Worm (Caenorhabditis elegans): ENCODE results near the gene K03B8.6.

The K03B8.6 gene

ce11 chrV:11410902-11411561 lies 3.6 kb downstream of the K03B8.6 start, which contains the start of the genes K03B8.8 and grl-3:
TSS of gene K03B8.8 (minus strand) at chrV:11411002.
TSS of gene grl-3 (plus strand) at chrV:11411511.
- no peak for TF ChIP-seq unc-62 (GFP tag; optimal IDR thresholded peaks at IDR 0.05)
- TF ChIP-seq elt-3 (tag; optimal IDR thresholded peaks at IDR 0.05): no peak
- no peak for TF ChIP-seq isw-1 (GFP tag; IDR thresholded peaks at IDR 0.05)
- TF ChIP-seq nhr-20 (tag; optimal IDR thresholded peaks at IDR 0.05): no peak
- no peak for TF ChIP-seq mep-1 (tag; optimal IDR thresholded peaks at IDR 0.05)
- TF ChIP-seq fos-1 (tag; optimal IDR thresholded peaks at IDR 0.05): no peak

DNA sequence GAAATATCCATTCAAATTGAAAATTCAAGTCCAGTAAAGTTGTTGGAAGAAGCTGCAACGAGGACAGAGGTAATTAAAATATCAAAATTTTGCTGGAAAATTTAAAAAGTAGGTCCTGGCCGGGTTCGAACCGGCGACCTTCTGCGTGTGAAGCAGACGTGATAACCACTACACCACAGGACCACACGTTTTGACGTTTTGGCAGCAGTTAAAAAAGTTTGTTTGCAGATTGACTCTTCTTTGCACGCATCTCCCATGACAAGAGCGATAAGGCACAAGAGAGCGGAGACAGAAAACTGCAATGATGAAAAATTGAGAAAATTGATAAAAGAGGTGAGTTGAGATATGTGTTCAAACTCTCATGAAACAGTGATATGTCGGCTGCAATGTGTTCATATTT lies 4.7 kb downstream of the K03B8.6 start:
- TF ChIP-seq sup-37 (GFP tag; optimal IDR thresholded peaks at IDR 0.05) (peak; percentile 9), lin-39 (tag; optimal IDR thresholded peaks at IDR 0.05) (no peak), swsn-7 (tag; optimal IDR thresholded peaks at IDR 0.05) (peak; percentile 42), ztf-11 (tag; optimal IDR thresholded peaks at IDR 0.05) (no peak), aly-2 (tag; optimal IDR thresholded peaks at IDR 0.05) (no peak), hlh-4 (tag; optimal IDR thresholded peaks at IDR 0.05) (no peak), ztf-4 (tag; optimal IDR thresholded peaks at IDR 0.05) (no peak), fos-1 (tag; optimal IDR thresholded peaks at IDR 0.05) (no peak), ceh-8 (GFP tag; optimal IDR thresholded peaks at IDR 0.05) (no peak), nhr-28 (tag; optimal IDR thresholded peaks at IDR 0.05) (no peak), fkh-10 (GFP tag; optimal IDR thresholded peaks at IDR 0.05) (no peak), pqm-1 (tag; optimal IDR thresholded peaks at IDR 0.05) (no peak), alr-1 (tag; optimal IDR thresholded peaks at IDR 0.05; ENCODE audit: borderline replicate concordance) (no peak), nhr-77 (tag; optimal IDR thresholded peaks at IDR 0.05) (peak; percentile 51), dsc-1 (tag; optimal IDR thresholded peaks at IDR 0.05) (no peak), nhr-12 (tag; optimal IDR thresholded peaks at IDR 0.05) (no peak), tbx-2 (tag; optimal IDR thresholded peaks at IDR 0.05) (no peak), pax-3 (tag; optimal IDR thresholded peaks at IDR 0.05) (no peak), zag-1 (tag; optimal IDR thresholded peaks at IDR 0.05) (no peak), mdl-1 (tag; optimal IDR thresholded peaks at IDR 0.05) (peak in 1 of 2 experiments; percentile 59), ceh-82 (tag; optimal IDR thresholded peaks at IDR 0.05) (peak in 1 of 3 experiments; percentile 3), sptf-1 (tag; optimal IDR thresholded peaks at IDR 0.05) (no peak), nhr-20 (tag; optimal IDR thresholded peaks at IDR 0.05) (peak; percentile 72), unc-30 (tag; optimal IDR thresholded peaks at IDR 0.05) (no peak), rnt-1 (tag; optimal IDR thresholded peaks at IDR 0.05) (peak; percentile 71), elt-3 (tag; optimal IDR thresholded peaks at IDR 0.05) (peak in 2 of 6 experiments; percentile 19 to 23), C04F5.9 (tag; optimal IDR thresholded peaks at IDR 0.05) (no peak), nhr-11 (tag; optimal IDR thresholded peaks at IDR 0.05) (no peak), sox-4 (tag; optimal IDR thresholded peaks at IDR 0.05) (no peak), egl-27 (tag; optimal IDR thresholded peaks at IDR 0.05) (no peak), lin-15B (tag; optimal IDR thresholded peaks at IDR 0.05) (no peak), fkh-8 (tag; optimal IDR thresholded peaks at IDR 0.05) (no peak), irx-1 (tag; optimal IDR thresholded peaks at IDR 0.05) (no peak), unc-86 (tag; optimal IDR thresholded peaks at IDR 0.05) (no peak), nhr-71 (tag; optimal IDR thresholded peaks at IDR 0.05) (peak; percentile 71), grh-1 (GFP tag; IDR thresholded peaks at IDR 0.05) (no peak), pag-3 (tag; optimal IDR thresholded peaks at IDR 0.05; ENCODE audit: borderline replicate concordance, insufficient read depth) (no peak), xbp-1 (tag; optimal IDR thresholded peaks at IDR 0.05) (peak; percentile 6), C34B4.2 (tag; optimal IDR thresholded peaks at IDR 0.05) (no peak), nhr-84 (tag; optimal IDR thresholded peaks at IDR 0.05) (no peak), elt-2 (tag; optimal IDR thresholded peaks at IDR 0.05) (peak; percentile 72), blmp-1 (tag; optimal IDR thresholded peaks at IDR 0.05) (no peak), unc-130 (tag; optimal IDR thresholded peaks at IDR 0.05) (peak; percentile 41), snpc-4 (tag; optimal IDR thresholded peaks at IDR 0.05) (peak; percentile 32), nhr-85 (tag) (peak; percentile 78), isw-1 (GFP tag; IDR thresholded peaks at IDR 0.05) (no peak), F16B12.6 (tag; optimal IDR thresholded peaks at IDR 0.05) (no peak), unc-98 (GFP tag; IDR thresholded peaks at IDR 0.05) (peak; percentile 43), mep-1 (tag; optimal IDR thresholded peaks at IDR 0.05) (peak; percentile 35)

All from whole organism, L1 larva.